Worm (Caenorhabditis elegans) whole organism, L4 larva: Measurements from ENCODE around the gene hlh-26.

Experiments
- F37D6.2 ChIP-seq: sonication (generic microtip); optimal IDR thresholded peaks from 2 replicates; lab custom pipeline; 2016; ENCODE audit warnings: mild to moderate bottlenecking, missing genetic modification characterization, missing compliant biosample characterization
- R02D3.7 ChIP-seq: fragments of 150-350 bp; sonication (generic microtip); optimal IDR thresholded peaks from 3 replicates; lab custom pipeline; 2014; ENCODE audit warnings: missing biosample characterization, missing genetic modification characterization
- aly-2 ChIP-seq: sonication (generic microtip); optimal IDR thresholded peaks from 2 replicates; lab custom pipeline; 2018; ENCODE audit warnings: missing biosample characterization, missing genetic modification characterization
- ceh-32 ChIP-seq: sonication (generic microtip); optimal IDR thresholded peaks from 2 replicates; lab custom pipeline; 2016; ENCODE audit warnings: mild to moderate bottlenecking, missing genetic modification characterization, missing compliant biosample characterization; ENCODE audit not compliant: poor library complexity
- ceh-44 ChIP-seq: fragments of 200-800 bp; sonication (Bioruptor generic); IDR thresholded peaks from 2 replicates; pipeline ENCODE4 v1.3.6; 2022; ENCODE audit warnings: missing genetic modification reagents, missing genetic modification characterization, missing compliant biosample characterization
- ceh-82 ChIP-seq: sonication (generic microtip); optimal IDR thresholded peaks from 2 replicates; lab custom pipeline; 2017; ENCODE audit warnings: missing biosample characterization, missing genetic modification characterization
- ces-1 ChIP-seq: fragments of 150-350 bp; sonication (generic microtip); optimal IDR thresholded peaks from 4 replicates; lab custom pipeline; 2014; ENCODE audit warnings: missing biosample characterization, missing genetic modification reagents, missing genetic modification characterization
- daf-16 ChIP-seq, 3 experiments: sonication (generic microtip); optimal IDR thresholded peaks; 2 replicates each; lab custom pipeline; 2016 to 2017; ENCODE audit warnings: missing genetic modification characterization in 3 of 3, missing genetic modification reagents in 3 of 3, mild to moderate bottlenecking in 2 of 3, missing compliant biosample characterization in 2 of 3, missing biosample characterization in 1 of 3, moderate library complexity in 1 of 3
- dmd-6 ChIP-seq: fragments of 200-800 bp; sonication (Bioruptor generic); IDR thresholded peaks from 2 replicates; pipeline ENCODE4 v1.3.6; 2022; ENCODE audit warnings: missing genetic modification reagents, missing genetic modification characterization, missing compliant biosample characterization
- dmd-8 ChIP-seq: fragments of 200-800 bp; sonication (Bioruptor generic); IDR thresholded peaks from 2 replicates; pipeline ENCODE4 v1.3.6; 2022; ENCODE audit warnings: missing genetic modification characterization, missing compliant biosample characterization
- dve-1 ChIP-seq: sonication (generic microtip); optimal IDR thresholded peaks from 2 replicates; lab custom pipeline; 2017; ENCODE audit warnings: antibody characterized with exemption, mild to moderate bottlenecking, missing genetic modification characterization, missing compliant biosample characterization; ENCODE audit not compliant: insufficient read depth
- egl-27 ChIP-seq: sonication (generic microtip); optimal IDR thresholded peaks from 3 replicates; lab custom pipeline; 2017; ENCODE audit warnings: missing biosample characterization, missing genetic modification reagents, missing genetic modification characterization
- fos-1 ChIP-seq: fragments of 150-350 bp; optimal IDR thresholded peaks from 2 replicates; lab custom pipeline; 2014; ENCODE audit warnings: missing biosample characterization, missing genetic modification characterization
- hlh-11 ChIP-seq: fragments of 200-800 bp; sonication (Bioruptor generic); optimal IDR thresholded peaks from 2 replicates; lab custom pipeline; 2018; ENCODE audit warnings: mild to moderate bottlenecking, missing genetic modification characterization, missing compliant biosample characterization
- hlh-30 ChIP-seq: sonication (generic microtip); optimal IDR thresholded peaks from 2 replicates; lab custom pipeline; 2017; ENCODE audit warnings: antibody characterized with exemption, mild to moderate bottlenecking, missing genetic modification characterization, missing compliant biosample characterization; ENCODE audit not compliant: insufficient read depth
- lim-7 ChIP-seq: fragments of 200-800 bp; sonication (Bioruptor generic); IDR thresholded peaks from 2 replicates; pipeline ENCODE4 v1.3.6; 2022; ENCODE audit warnings: missing genetic modification characterization, missing compliant biosample characterization
- lin-1 ChIP-seq: fragments of 200-800 bp; sonication (Bioruptor generic); IDR thresholded peaks from 2 replicates; pipeline ENCODE4 v1.3.6; 2022; ENCODE audit warnings: missing genetic modification reagents, missing genetic modification characterization, missing compliant biosample characterization
- lin-38 ChIP-seq: fragments of 200-800 bp; sonication (Bioruptor generic); IDR thresholded peaks from 2 replicates; pipeline ENCODE4 v1.3.6; 2022; ENCODE audit warnings: missing genetic modification reagents, missing genetic modification characterization, missing compliant biosample characterization
- lin-39 ChIP-seq: fragments of 150-350 bp; optimal IDR thresholded peaks from 2 replicates; lab custom pipeline; 2014; ENCODE audit warnings: missing biosample characterization, missing genetic modification reagents, missing genetic modification characterization
- lir-3 ChIP-seq: sonication (generic microtip); optimal IDR thresholded peaks from 2 replicates; lab custom pipeline; 2016; ENCODE audit warnings: mild to moderate bottlenecking, missing genetic modification characterization, missing compliant biosample characterization
- mdl-1 ChIP-seq, 2 experiments: fragments of 150-350 bp in 1 of 2; sonication (generic microtip) in 1 of 2; optimal IDR thresholded peaks; 2 replicates each; lab custom pipeline; 2014 to 2017; ENCODE audit warnings: missing biosample characterization in 2 of 2, missing genetic modification characterization in 2 of 2
- mxl-2 ChIP-seq: fragments of 200-800 bp; sonication (Bioruptor generic); conservative IDR thresholded peaks from 2 replicates; pipeline ENCODE4 v1.3.6; 2022; ENCODE audit warnings: missing genetic modification reagents, missing genetic modification characterization, missing compliant biosample characterization
- nhr-102 ChIP-seq: sonication (generic microtip); optimal IDR thresholded peaks from 2 replicates; lab custom pipeline; 2016; ENCODE audit warnings: mild to moderate bottlenecking, missing genetic modification characterization, moderate library complexity, missing compliant biosample characterization
- nhr-25 ChIP-seq: sonication (generic microtip); optimal IDR thresholded peaks from 2 replicates; lab custom pipeline; 2017; ENCODE audit warnings: missing genetic modification characterization, mild to moderate bottlenecking, missing compliant biosample characterization, antibody characterized with exemption, moderate library complexity, borderline replicate concordance; ENCODE audit not compliant: insufficient read depth
- nhr-28 ChIP-seq: fragments of 150-350 bp; optimal IDR thresholded peaks from 2 replicates; lab custom pipeline; 2014; ENCODE audit warnings: missing biosample characterization, missing genetic modification characterization
- nhr-48 ChIP-seq: sonication (generic microtip); optimal IDR thresholded peaks from 2 replicates; lab custom pipeline; 2016; ENCODE audit warnings: mild to moderate bottlenecking, missing genetic modification characterization, missing compliant biosample characterization
- nhr-76 ChIP-seq: fragments of 150-350 bp; optimal IDR thresholded peaks from 2 replicates; lab custom pipeline; 2014; ENCODE audit warnings: missing biosample characterization, missing genetic modification characterization
- nhr-77 ChIP-seq: fragments of 150-350 bp; optimal IDR thresholded peaks from 2 replicates; lab custom pipeline; 2014; ENCODE audit warnings: missing biosample characterization, missing genetic modification characterization
- pqm-1 ChIP-seq: sonication (generic microtip); optimal IDR thresholded peaks from 2 replicates; lab custom pipeline; 2017; ENCODE audit warnings: missing biosample characterization, missing genetic modification characterization
- set-16 ChIP-seq: fragments of 200-800 bp; sonication (Bioruptor generic); IDR thresholded peaks from 2 replicates; pipeline ENCODE4 v1.3.6; 2022; ENCODE audit warnings: missing genetic modification reagents, missing genetic modification characterization, missing compliant biosample characterization
- tag-97 ChIP-seq: fragments of 200-800 bp; sonication (Bioruptor generic); IDR thresholded peaks from 2 replicates; pipeline ENCODE4 v1.3.6; 2022; ENCODE audit warnings: missing genetic modification characterization, missing compliant biosample characterization
- unc-130 ChIP-seq: sonication (generic microtip); optimal IDR thresholded peaks from 2 replicates; lab custom pipeline; 2016; ENCODE audit warnings: missing genetic modification reagents, missing genetic modification characterization, missing compliant biosample characterization
- unc-62 ChIP-seq, 3 experiments: fragments of 150-350 bp in 1 of 3; sonication (generic microtip); optimal IDR thresholded peaks in 2 of 3; peaks in 1 of 3; 1 replicate in 1 of 3; 2 replicates in 2 of 3; lab custom pipeline; 2014 to 2017; ENCODE audit warnings: missing biosample characterization in 3 of 3, missing genetic modification characterization in 3 of 3, missing genetic modification reagents in 3 of 3, missing genotype in 1 of 3
- vab-7 ChIP-seq: fragments of 200-800 bp; sonication (Bioruptor generic); IDR thresholded peaks from 2 replicates; pipeline ENCODE4 v1.3.6; 2022; ENCODE audit warnings: missing genetic modification reagents, missing genetic modification characterization, missing compliant biosample characterization
- zag-1 ChIP-seq: fragments of 150-350 bp; optimal IDR thresholded peaks from 2 replicates; lab custom pipeline; 2014; ENCODE audit warnings: missing biosample characterization, missing genetic modification characterization
- zfp-2 ChIP-seq: sonication (generic microtip); optimal IDR thresholded peaks from 2 replicates; lab custom pipeline; 2016; ENCODE audit warnings: mild to moderate bottlenecking, missing genetic modification characterization, missing compliant biosample characterization
- zfp-3 ChIP-seq: fragments of 200-800 bp; sonication (Bioruptor generic); conservative IDR thresholded peaks from 2 replicates; pipeline ENCODE4 v1.3.6; 2022; ENCODE audit warnings: missing genetic modification reagents, missing genetic modification characterization, missing compliant biosample characterization
- zip-11 ChIP-seq: fragments of 200-800 bp; sonication (Bioruptor generic); IDR thresholded peaks from 2 replicates; pipeline ENCODE4 v1.3.6; 2022; ENCODE audit warnings: missing genetic modification characterization, missing compliant biosample characterization
- ztf-7 ChIP-seq: fragments of 150-350 bp; optimal IDR thresholded peaks from 2 replicates; lab custom pipeline; 2014; ENCODE audit warnings: missing biosample characterization, missing genetic modification characterization

hlh-26 gene

ce11 chrII:5557134-5557533 lies 23.6 kb upstream of the hlh-26 start:
- peak; percentile 59 for TF ChIP-seq hlh-30
- no peak for TF ChIP-seq egl-27 (tag; lab: Kevin White, UChicago)
- peak; percentile 83 for TF ChIP-seq dve-1 (tag; lab: Kevin White, UChicago)
- TF ChIP-seq pqm-1 (tag; lab: Kevin White, UChicago): peak; percentile 73
- TF ChIP-seq lin-38 (GFP tag; lab: Robert Waterston, UW): no peak
- peak; percentile 67 for TF ChIP-seq dmd-6 (GFP tag; lab: Robert Waterston, UW)
- 0 out of 2 replicates have a peak, but pooled peaks have one; percentile 25 for TF ChIP-seq lin-1
- peak; percentile 48 for TF ChIP-seq hlh-11
- TF ChIP-seq nhr-77 (tag; lab: Kevin White, UChicago): peak; percentile 60
- peak in 1 of 2 experiments; percentile 34 for TF ChIP-seq mdl-1 (tag; optimal IDR thresholded peaks at IDR 0.05; lab: Kevin White, UChicago)
- TF ChIP-seq vab-7 (GFP tag; lab: Robert Waterston, UW): no peak
- peak; percentile 6 for TF ChIP-seq nhr-28 (tag; lab: Kevin White, UChicago)
- TF ChIP-seq daf-16 (GFP tag; optimal IDR thresholded peaks at IDR 0.05; lab: Kevin White, UChicago): no peak
- peak; percentile 79 for TF ChIP-seq daf-16 (tag; optimal IDR thresholded peaks at IDR 0.05; lab: Kevin White, UChicago)
- no peak for TF ChIP-seq tag-97 (GFP tag; lab: Robert Waterston, UW)

ce11 chrII:5556431-5556830 lies 22.9 kb upstream of the hlh-26 start, which contains the start of gene ins-11:
TSS of gene ins-11 (plus strand) at chrII:5556731.
- no peak for TF ChIP-seq mxl-2 (GFP tag; lab: Robert Waterston, UW)
- no peak for TF ChIP-seq unc-130 (GFP tag; lab: Kevin White, UChicago)
- TF ChIP-seq ceh-44: no peak
- TF ChIP-seq lin-39: no peak
- TF ChIP-seq aly-2 (tag; lab: Kevin White, UChicago): no peak
- TF ChIP-seq lim-7 (GFP tag; lab: Robert Waterston, UW): no peak
- TF ChIP-seq zfp-3 (GFP tag; lab: Robert Waterston, UW): no peak
- TF ChIP-seq lin-1: no peak
- TF ChIP-seq nhr-77 (tag; lab: Kevin White, UChicago): no peak

- TF ChIP-seq nhr-102 (peak; percentile 22), daf-16 (GFP tag; optimal IDR thresholded peaks at IDR 0.05; lab: Kevin White, UChicago) (no peak), daf-16 (tag; optimal IDR thresholded peaks at IDR 0.05; lab: Kevin White, UChicago) (peak; percentile 47), unc-130 (GFP tag; lab: Kevin White, UChicago) (no peak), ces-1 (no peak), dve-1 (tag; lab: Kevin White, UChicago) (peak; percentile 21), lin-39 (no peak), zip-11 (GFP tag; lab: Robert Waterston, UW) (no peak), nhr-77 (tag; lab: Kevin White, UChicago) (no peak), F37D6.2 (tag; lab: Kevin White, UChicago) (no peak), unc-62 (GFP tag; optimal IDR thresholded peaks at IDR 0.05 in 1 of 2; lab: Kevin White, UChicago) (peak in 1 of 2 experiments; percentile 2), unc-62 (tag; optimal IDR thresholded peaks at IDR 0.05; lab: Kevin White, UChicago) (no peak), R02D3.7 (tag; lab: Kevin White, UChicago) (no peak)
Observed at ce11 chrII:5555522-5555921, 22.0 kb upstream of the hlh-26 start.

- TF ChIP-seq daf-16 (GFP tag; optimal IDR thresholded peaks at IDR 0.05; lab: Kevin White, UChicago) (no peak), daf-16 (tag; optimal IDR thresholded peaks at IDR 0.05; lab: Kevin White, UChicago) (peak; percentile 51), zfp-2 (tag; lab: Kevin White, UChicago) (no peak), lir-3 (no peak), dmd-6 (GFP tag; lab: Robert Waterston, UW) (peak; percentile 85), dve-1 (tag; lab: Kevin White, UChicago) (peak; percentile 19)
Observed at ce11 chrII:5554788-5555187, 21.2 kb upstream of the hlh-26 start.

ce11 chrII:5554317-5554716 lies 20.8 kb upstream of the hlh-26 start, which contains the start of gene ins-12:
TSS of gene ins-12 (plus strand) at chrII:5554617.
- TF ChIP-seq nhr-48 (tag; lab: Kevin White, UChicago): no peak
- no peak for TF ChIP-seq unc-62 (GFP tag; optimal IDR thresholded peaks at IDR 0.05 in 1 of 2; lab: Kevin White, UChicago)
- no peak for TF ChIP-seq unc-62 (tag; optimal IDR thresholded peaks at IDR 0.05; lab: Kevin White, UChicago)
- no peak for TF ChIP-seq lir-3
- TF ChIP-seq zag-1 (tag; lab: Kevin White, UChicago): no peak
- no peak for TF ChIP-seq nhr-102
- no peak for TF ChIP-seq ceh-82 (tag; lab: Kevin White, UChicago)
- TF ChIP-seq F37D6.2 (tag; lab: Kevin White, UChicago): no peak
- no peak for TF ChIP-seq ceh-44
- TF ChIP-seq nhr-76 (tag; lab: Kevin White, UChicago): no peak
- TF ChIP-seq dmd-8: no peak
- TF ChIP-seq set-16: no peak
- TF ChIP-seq fos-1: no peak
- no peak for TF ChIP-seq ceh-32 (tag; lab: Kevin White, UChicago)
- no peak for TF ChIP-seq lin-39
- TF ChIP-seq ztf-7 (tag; lab: Kevin White, UChicago): no peak
- no peak for TF ChIP-seq tag-97 (GFP tag; lab: Robert Waterston, UW)
- no peak for TF ChIP-seq nhr-25
